Worm (Caenorhabditis elegans): Measurements from ENCODE around the gene msrp-6.
"Not testable (repeated sequence)": the region's sequence is repeated elsewhere in the genome, so short reads cannot be mapped to it uniquely, and the experiment has no call there.

The msrp-6 gene

ce11 chrII:2612278-2612677, 7.0 kb upstream of the msrp-6 start, which contains the start of gene D2062.13:
TSS of gene D2062.13 (plus strand) at chrII:2612578.
- TF ChIP-seq bed-3 (GFP tag; optimal IDR thresholded peaks at IDR 0.05); lin-13 (tag; optimal IDR thresholded peaks at IDR 0.05); ceh-83 (GFP tag; optimal IDR thresholded peaks at IDR 0.05): not testable (repeated sequence)

- not testable (repeated sequence) for TF ChIP-seq nhr-237 (tag; optimal IDR thresholded peaks at IDR 0.05); hlh-1 (tag; optimal IDR thresholded peaks at IDR 0.05); ham-2 (GFP tag; optimal IDR thresholded peaks at IDR 0.05)
Measured at ce11 chrII:2616634-2617033, 2.6 kb upstream of the msrp-6 start, which contains the start of gene msrp-5. TSS of gene msrp-5 (plus strand) at chrII:2616934.

ce11 chrII:2622480-2622879, 3.2 kb downstream of the msrp-6 start, which contains the start of gene D2062.5:
TSS of gene D2062.5 (plus strand) at chrII:2622780.
- TF ChIP-seq lin-32 (GFP tag; optimal IDR thresholded peaks at IDR 0.05) (no peak), pha-4 (tag; optimal IDR thresholded peaks at IDR 0.05) (no peak), ceh-43 (GFP tag; optimal IDR thresholded peaks at IDR 0.05) (no peak)

- TF ChIP-seq hlh-1, snpc-4, elt-3 (tag; optimal IDR thresholded peaks at IDR 0.05): not testable (repeated sequence)
Measured at ce11 chrII:2622936-2623452, 3.7 kb downstream of the msrp-6 start, which contains the start of gene D2062.4. TSS of gene D2062.4 (plus strand) at chrII:2623402.

ce11 chrII:2624792-2625191, 5.5 kb downstream of the msrp-6 start, which contains the start of gene lgc-28:
TSS of gene lgc-28 (plus strand) at chrII:2625092.
- no peak for TF ChIP-seq hlh-1 (tag; optimal IDR thresholded peaks at IDR 0.05)
- TF ChIP-seq nhr-237 (tag; optimal IDR thresholded peaks at IDR 0.05) = no peak
- TF ChIP-seq elt-1 (tag; optimal IDR thresholded peaks at IDR 0.05; ENCODE audit: borderline replicate concordance, insufficient read depth) = no peak
- TF ChIP-seq mep-1 (tag; optimal IDR thresholded peaks at IDR 0.05) = no peak
- TF ChIP-seq unc-120 (tag; optimal IDR thresholded peaks at IDR 0.05; ENCODE audit: poor library complexity, severe bottlenecking) = no peak
- no peak for TF ChIP-seq M03D4.4 (tag; optimal IDR thresholded peaks at IDR 0.05)
- no peak for TF ChIP-seq nhr-28 (tag; optimal IDR thresholded peaks at IDR 0.05)
- no peak for TF ChIP-seq sem-2 (GFP tag; optimal IDR thresholded peaks at IDR 0.05)
- TF ChIP-seq unc-39 (tag; optimal IDR thresholded peaks at IDR 0.05) = no peak
- no peak for TF ChIP-seq nhr-2 (tag; optimal IDR thresholded peaks at IDR 0.05)
- TF ChIP-seq ham-2 (GFP tag; optimal IDR thresholded peaks at IDR 0.05) = no peak
- no peak for TF ChIP-seq bed-3 (GFP tag; optimal IDR thresholded peaks at IDR 0.05)
- no peak for TF ChIP-seq ceh-83 (GFP tag; optimal IDR thresholded peaks at IDR 0.05)
- TF ChIP-seq mab-5 (tag; optimal IDR thresholded peaks at IDR 0.05) = no peak
- TF ChIP-seq elt-3 (tag; optimal IDR thresholded peaks at IDR 0.05) = no peak
- TF ChIP-seq blmp-1 (tag; optimal IDR thresholded peaks at IDR 0.05) = no peak
- TF ChIP-seq unc-62 (GFP tag; optimal IDR thresholded peaks at IDR 0.05) = no peak

- no peak for TF ChIP-seq nhr-76 (tag; optimal IDR thresholded peaks at IDR 0.05)
- no peak for TF ChIP-seq sem-2 (GFP tag; optimal IDR thresholded peaks at IDR 0.05)
- TF ChIP-seq sptf-1 (tag; optimal IDR thresholded peaks at IDR 0.05) = peak; percentile 32
Measured at ce11 chrII:2627154-2627799, 8.0 kb downstream of the msrp-6 start, which contains the start of gene sri-71. TSS of gene sri-71 (plus strand) at chrII:2627749.

- no peak for TF ChIP-seq sem-2 (GFP tag; optimal IDR thresholded peaks at IDR 0.05)
Measured at ce11 chrII:2628401-2628800, 9.2 kb downstream of the msrp-6 start.

ce11 chrII:2629270-2629669, 10.0 kb downstream of the msrp-6 start, which contains the start of gene sri-37:
TSS of gene sri-37 (plus strand) at chrII:2629570.
- no peak for TF ChIP-seq tbx-8 (GFP tag; optimal IDR thresholded peaks at IDR 0.05)
- no peak for TF ChIP-seq snpc-4 (tag; optimal IDR thresholded peaks at IDR 0.05)
- TF ChIP-seq nhr-12 (tag; optimal IDR thresholded peaks at IDR 0.05) = no peak
- no peak for TF ChIP-seq unc-120 (tag; optimal IDR thresholded peaks at IDR 0.05; ENCODE audit: poor library complexity, severe bottlenecking)
- TF ChIP-seq blmp-1 (tag; optimal IDR thresholded peaks at IDR 0.05) = no peak
- TF ChIP-seq pha-4 (tag; optimal IDR thresholded peaks at IDR 0.05) = no peak
- no peak for TF ChIP-seq lin-32 (GFP tag; optimal IDR thresholded peaks at IDR 0.05)
- no peak for TF ChIP-seq mls-2 (tag; optimal IDR thresholded peaks at IDR 0.05)
- TF ChIP-seq unc-39 (tag; optimal IDR thresholded peaks at IDR 0.05) = no peak
- no peak for TF ChIP-seq sptf-1 (tag; optimal IDR thresholded peaks at IDR 0.05)
- TF ChIP-seq drap-1 (GFP tag; optimal IDR thresholded peaks at IDR 0.05) = no peak
- TF ChIP-seq flh-1 (GFP tag; optimal IDR thresholded peaks at IDR 0.05) = no peak
- TF ChIP-seq elt-1 (tag; optimal IDR thresholded peaks at IDR 0.05; ENCODE audit: borderline replicate concordance, insufficient read depth) = no peak
- no peak for TF ChIP-seq ceh-39 (tag; optimal IDR thresholded peaks at IDR 0.05)
- no peak for TF ChIP-seq zip-8 (tag; optimal IDR thresholded peaks at IDR 0.05)
- no peak for TF ChIP-seq ham-2 (GFP tag; optimal IDR thresholded peaks at IDR 0.05)
- TF ChIP-seq ztf-11 (tag; optimal IDR thresholded peaks at IDR 0.05) = no peak
- TF ChIP-seq sem-2 (GFP tag; optimal IDR thresholded peaks at IDR 0.05) = no peak

All from whole organism, mixed stage, embryonic.